Fruit fly (Drosophila melanogaster) whole organism, larva: ENCODE measurements around the gene Ibf1.

Experiments used
- noc ChIP-seq: fragments of 200-800 bp; sonication (Bioruptor generic); optimal IDR thresholded peaks from 3 replicates; lab custom pipeline; 2019; ENCODE audit warnings: missing biosample characterization, mild to moderate bottlenecking, missing genetic modification characterization, moderate library complexity

The Ibf1 gene

DNA sequence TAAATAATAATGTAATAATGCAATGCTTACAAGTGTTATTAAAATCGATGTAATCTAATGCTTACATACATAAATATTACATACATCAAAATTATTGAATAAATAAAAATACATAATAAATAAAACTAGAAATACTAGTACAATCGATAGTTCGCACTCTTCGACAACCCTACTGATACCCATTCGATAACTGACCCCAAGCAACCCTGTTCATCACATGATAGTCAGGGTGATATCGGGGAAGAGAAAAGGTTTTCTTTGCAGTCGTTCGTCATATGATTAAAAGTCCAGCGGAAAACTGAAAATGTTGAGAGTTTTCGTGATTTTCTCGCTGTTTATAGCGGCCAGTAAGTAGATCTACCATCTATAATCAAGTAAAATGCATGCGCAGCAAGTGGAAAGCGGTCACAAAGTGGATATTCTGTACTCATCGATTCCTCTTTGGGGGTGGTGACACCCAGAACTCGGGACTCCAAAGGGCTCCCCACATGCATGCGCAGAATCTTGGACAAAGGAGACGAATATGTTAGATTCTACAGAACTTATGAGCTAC, 1.7 kb downstream of the Ibf1 start, which contains the start of gene ATP6AP2:
Gene ATP6AP2, plus strand, starts transcription at position 218 of the 553 bp plus-strand sequence.
- no peak for TF ChIP-seq noc

DNA sequence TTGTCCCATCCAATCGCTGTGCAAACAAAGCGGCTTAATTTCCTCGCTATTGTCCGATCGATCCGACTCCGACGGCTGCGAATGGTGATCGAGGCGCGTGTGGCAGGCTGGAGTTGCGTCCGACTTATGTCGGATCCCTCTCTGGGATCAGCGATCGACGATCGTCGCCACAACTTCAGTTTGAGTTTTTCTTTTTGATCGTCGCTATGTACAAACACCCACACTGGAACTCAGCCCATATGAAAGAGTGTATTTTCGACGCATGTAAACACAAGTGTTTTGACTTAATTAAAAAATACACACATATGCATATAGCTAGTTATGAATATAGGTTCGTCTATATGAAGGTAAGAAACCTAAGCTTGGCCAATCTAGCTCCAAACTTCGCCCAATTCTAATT, 5.3 kb downstream of the Ibf1 start, which contains the start of gene sage:
Gene sage, minus strand, starts transcription at position 101 of the 400 bp plus-strand sequence.
- no peak for TF ChIP-seq noc

DNA sequence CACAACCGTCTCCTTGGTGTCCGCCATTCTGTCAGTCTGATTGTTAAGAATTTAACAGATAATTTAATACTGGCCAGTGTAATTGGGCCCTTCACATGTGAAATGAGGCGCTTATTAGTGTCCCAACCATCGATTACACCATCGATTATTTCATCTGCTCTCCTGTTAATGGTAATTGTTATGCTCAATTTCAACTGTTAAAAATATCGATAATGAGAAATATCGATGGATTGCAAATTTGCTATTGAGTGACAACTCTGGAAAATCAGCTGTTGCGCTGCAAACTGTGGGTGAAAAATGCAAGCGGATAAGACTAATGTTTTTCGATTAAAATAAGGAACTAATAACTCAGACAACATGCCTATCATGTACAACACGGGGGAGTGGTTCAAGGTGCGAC, 8.0 kb downstream of the Ibf1 start, which contains the start of the genes TrpRS and Vps16A:
Gene TrpRS, minus strand, starts transcription at position 140 of the 400 bp plus-strand sequence.
Gene Vps16A, plus strand, starts transcription at position 255 of the 400 bp plus-strand sequence.
- no peak for TF ChIP-seq noc

DNA sequence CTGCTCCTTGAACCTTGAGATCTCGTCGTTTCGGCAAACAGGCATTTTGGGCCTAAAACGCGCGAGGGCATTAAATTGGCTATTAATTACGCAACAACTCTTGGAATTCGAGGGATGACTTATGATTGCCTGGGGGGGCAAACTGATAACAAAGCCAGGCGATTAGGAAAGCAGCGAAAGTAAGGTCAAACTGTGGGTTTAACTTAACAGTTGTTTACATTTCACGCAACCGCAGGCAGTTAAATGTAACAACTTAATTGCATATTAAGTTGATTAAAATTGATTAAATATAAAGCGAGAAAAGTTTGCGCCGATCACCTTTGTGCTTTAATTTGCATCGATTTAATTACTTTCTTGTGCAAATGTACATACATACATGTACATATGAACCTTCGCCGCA, 28.9 kb downstream of the Ibf1 start:
- TF ChIP-seq noc = no peak

DNA sequence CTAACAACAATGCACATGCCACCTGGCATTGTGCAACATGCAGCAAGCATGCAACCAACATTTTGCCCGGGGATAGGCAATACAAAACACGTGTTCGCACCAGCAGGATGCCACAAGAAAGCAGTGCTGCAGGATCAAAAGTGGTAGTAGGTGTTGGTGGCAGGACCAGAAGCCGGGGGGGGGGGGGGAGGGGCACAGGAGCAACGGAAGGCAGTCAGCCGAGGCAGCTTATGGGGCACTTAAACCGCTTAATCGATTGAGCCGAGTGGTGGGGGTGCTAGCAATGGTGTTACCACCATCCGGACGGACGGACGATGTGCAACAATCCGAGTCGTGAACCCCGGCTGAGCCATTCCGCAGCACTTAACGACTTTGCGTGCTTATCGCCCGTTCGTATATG, 38.4 kb downstream of the Ibf1 start:
- no peak for TF ChIP-seq noc
